Fruit fly (Drosophila melanogaster): Measurements from ENCODE around the gene CG10553.

The CG10553 gene

DNA sequence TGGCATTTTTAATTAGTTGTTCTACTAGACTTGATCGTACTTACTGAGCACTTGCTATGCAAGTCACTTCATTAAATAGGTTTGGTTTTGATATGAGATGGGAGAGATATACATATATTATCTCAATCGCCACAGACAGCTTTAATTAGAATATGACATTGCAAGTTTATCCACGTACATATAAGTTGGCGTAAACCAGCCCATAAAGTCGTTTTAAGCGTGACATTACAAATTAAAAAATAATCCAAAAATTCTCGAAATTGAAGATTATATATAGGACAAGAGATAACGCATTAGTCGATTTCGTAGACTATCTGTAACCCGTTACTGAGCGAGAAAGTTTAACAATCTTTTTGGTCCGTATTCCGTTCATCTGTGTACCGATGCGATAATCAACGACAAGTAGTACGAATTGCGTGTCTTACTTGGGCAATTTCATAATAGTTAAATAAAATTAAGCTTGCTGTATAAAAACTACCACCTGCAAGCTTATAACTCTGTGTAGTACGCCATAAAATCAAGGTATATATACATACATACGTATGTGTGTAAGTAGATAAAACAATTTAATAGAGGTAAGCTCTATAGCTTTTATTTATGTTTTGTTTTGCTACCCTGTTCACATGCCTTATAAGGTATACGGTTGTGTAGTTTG is 2.3 kb upstream of the CG10553 start, which contains the start of gene CG10560:
TSS of gene CG10560 (minus strand) at position 51 of the 655 bp plus-strand sequence.
- no peak for TF ChIP-seq Jra (GFP tag; optimal IDR thresholded peaks at IDR 0.05)
- TF ChIP-seq Hnf4 (GFP tag; optimal IDR thresholded peaks at IDR 0.05) = no peak
- no peak for TF ChIP-seq dmrt93B (GFP tag; optimal IDR thresholded peaks at IDR 0.05)

DNA sequence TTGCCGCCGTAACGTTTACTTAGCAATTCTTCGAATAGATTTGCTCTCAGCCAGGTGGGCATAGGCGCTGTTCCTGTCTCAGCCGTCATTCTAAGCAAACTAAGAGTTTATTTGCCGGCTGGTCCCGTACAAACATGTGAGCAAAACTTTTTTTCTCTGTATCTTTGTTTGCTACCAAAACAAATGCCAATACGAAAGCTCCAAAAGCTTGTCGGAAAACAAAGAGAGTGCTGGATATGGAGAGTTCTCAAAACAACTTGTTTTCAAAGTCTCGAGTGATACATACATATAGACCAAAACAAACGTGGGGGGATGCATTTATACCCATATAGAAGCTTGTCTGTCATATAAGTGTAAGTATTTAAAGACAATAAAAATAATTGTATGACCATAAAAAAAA is 1.9 kb downstream of the CG10553 start, which contains the start of gene CG10559:
TSS of gene CG10559 (minus strand) at position 101 of the 400 bp plus-strand sequence.
- TF ChIP-seq woc (GFP tag; optimal IDR thresholded peaks at IDR 0.05) = no peak
- peak; percentile 49 for TF ChIP-seq Dif (GFP tag; optimal IDR thresholded peaks at IDR 0.05; ENCODE audit: partially characterized antibody)

DNA sequence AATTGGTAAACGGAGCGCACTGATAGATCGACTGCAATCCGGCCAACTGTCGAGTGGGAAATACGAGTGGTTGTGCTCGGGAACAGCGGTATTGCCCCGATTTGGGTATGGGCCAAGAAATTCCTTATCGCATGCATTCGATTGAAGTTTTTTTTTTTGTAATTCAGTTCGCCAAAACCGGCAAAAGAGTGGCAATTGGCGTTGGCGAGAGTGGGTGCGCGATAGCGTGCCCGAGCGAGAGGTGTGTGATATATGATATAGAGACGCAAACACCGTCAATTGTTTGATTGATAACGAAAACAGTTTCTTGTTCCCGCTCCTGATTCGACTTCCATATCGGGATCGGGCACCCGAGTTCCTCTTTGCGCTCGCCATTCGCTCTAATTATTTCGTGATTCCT is 4.1 kb downstream of the CG10553 start, which contains the start of gene CG31087:
TSS of gene CG31087 (minus strand) at position 63 of the 400 bp plus-strand sequence.
- TF ChIP-seq h (GFP tag; optimal IDR thresholded peaks at IDR 0.05) (peak; percentile 19), Rel (GFP tag; optimal IDR thresholded peaks at IDR 0.05) (no peak), Rel (tag; optimal IDR thresholded peaks at IDR 0.05) (peak; percentile 91), Vsx2 (GFP tag; optimal IDR thresholded peaks at IDR 0.05; ENCODE audit: partially characterized antibody) (peak; percentile 40), Hr78 (GFP tag; optimal IDR thresholded peaks at IDR 0.05) (no peak), psq (GFP tag; optimal IDR thresholded peaks at IDR 0.05) (peak; percentile 81), Dif (GFP tag; optimal IDR thresholded peaks at IDR 0.05; ENCODE audit: partially characterized antibody) (no peak), tai (GFP tag; optimal IDR thresholded peaks at IDR 0.05) (no peak)

DNA sequence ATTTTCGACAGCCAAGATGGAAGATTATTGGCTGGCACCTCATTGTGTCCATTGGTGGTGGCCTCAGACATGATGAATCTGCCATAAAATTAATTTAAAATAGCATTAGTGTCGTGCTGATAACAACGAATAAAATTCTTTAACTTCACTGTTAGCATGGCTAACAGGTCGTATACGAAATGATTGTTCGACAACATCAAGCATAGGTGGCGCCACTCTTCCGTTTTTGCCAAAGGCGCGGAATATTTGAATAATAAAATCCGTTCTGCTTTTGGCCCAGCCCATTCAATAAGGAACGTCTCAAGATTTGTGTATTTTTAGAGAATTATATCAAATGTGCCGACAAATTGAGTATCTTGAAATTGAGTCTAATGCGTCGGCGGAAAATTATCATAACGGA is 5.3 kb downstream of the CG10553 start:
- TF ChIP-seq sv (GFP tag; optimal IDR thresholded peaks at IDR 0.05) (no peak), dsf (GFP tag; optimal IDR thresholded peaks at IDR 0.05; ENCODE audit: borderline replicate concordance) (no peak), Hr78 (GFP tag; optimal IDR thresholded peaks at IDR 0.05) (no peak), br (GFP tag; optimal IDR thresholded peaks at IDR 0.05) (no peak), Rel (GFP tag; optimal IDR thresholded peaks at IDR 0.05) (no peak), Rel (tag; optimal IDR thresholded peaks at IDR 0.05) (no peak), usp (GFP tag; optimal IDR thresholded peaks at IDR 0.05) (no peak), dmrt93B (GFP tag; optimal IDR thresholded peaks at IDR 0.05) (no peak), N (GFP tag; optimal IDR thresholded peaks at IDR 0.05) (no peak), ey (GFP tag; optimal IDR thresholded peaks at IDR 0.05) (no peak), foxo (GFP tag; optimal IDR thresholded peaks at IDR 0.05) (no peak), Dfd (GFP tag; optimal IDR thresholded peaks at IDR 0.05) (no peak), Hr83 (GFP tag; optimal IDR thresholded peaks at IDR 0.05; ENCODE audit: poor library complexity, severe bottlenecking) (no peak), h (GFP tag; optimal IDR thresholded peaks at IDR 0.05) (no peak), Sp1 (GFP tag; optimal IDR thresholded peaks at IDR 0.05) (no peak), lola (GFP tag; optimal IDR thresholded peaks at IDR 0.05) (no peak), Dif (GFP tag; optimal IDR thresholded peaks at IDR 0.05; ENCODE audit: partially characterized antibody) (no peak), CG9705 (GFP tag; optimal IDR thresholded peaks at IDR 0.05) (no peak), Jra (GFP tag; optimal IDR thresholded peaks at IDR 0.05) (no peak), psq (GFP tag; optimal IDR thresholded peaks at IDR 0.05) (no peak), pan (optimal IDR thresholded peaks at IDR 0.05) (no peak)

DNA sequence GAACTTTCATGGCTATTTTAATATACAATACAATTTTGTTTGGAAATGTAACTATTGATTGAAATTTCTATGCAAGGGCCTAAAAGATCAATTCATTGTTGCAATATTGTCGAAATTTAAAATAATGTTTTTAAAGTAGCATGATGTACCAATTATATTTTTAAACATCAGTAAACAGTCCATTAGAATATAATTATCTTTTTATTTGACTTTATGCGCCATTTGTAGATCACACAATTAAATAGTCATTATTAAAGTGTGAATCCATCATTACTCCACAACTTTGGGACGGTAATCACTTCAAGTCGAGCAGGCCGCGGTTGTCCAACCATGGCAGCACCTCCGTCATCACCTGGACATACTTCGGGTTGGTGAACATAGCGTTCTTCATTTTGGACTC is 7.1 kb downstream of the CG10553 start, which contains the start of gene CG31099:
TSS of gene CG31099 (minus strand) at position 101 of the 400 bp plus-strand sequence.
- no peak for TF ChIP-seq woc (GFP tag; optimal IDR thresholded peaks at IDR 0.05)
- TF ChIP-seq br (GFP tag; optimal IDR thresholded peaks at IDR 0.05) = no peak
- TF ChIP-seq sage (GFP tag; optimal IDR thresholded peaks at IDR 0.05) = no peak
- TF ChIP-seq usp (GFP tag; optimal IDR thresholded peaks at IDR 0.05) = no peak
- no peak for TF ChIP-seq Rel (GFP tag; optimal IDR thresholded peaks at IDR 0.05)
- TF ChIP-seq Rel (tag; optimal IDR thresholded peaks at IDR 0.05) = no peak
- no peak for TF ChIP-seq CG9705 (GFP tag; optimal IDR thresholded peaks at IDR 0.05)
- TF ChIP-seq Hnf4 (GFP tag; optimal IDR thresholded peaks at IDR 0.05) = no peak
- no peak for TF ChIP-seq brk (GFP tag; optimal IDR thresholded peaks at IDR 0.05)
- TF ChIP-seq Jra (GFP tag; optimal IDR thresholded peaks at IDR 0.05) = no peak
- TF ChIP-seq Myc (optimal IDR thresholded peaks at IDR 0.05) = no peak
- no peak for TF ChIP-seq CrebA (GFP tag; optimal IDR thresholded peaks at IDR 0.05; ENCODE audit: borderline replicate concordance)
- TF ChIP-seq pan (optimal IDR thresholded peaks at IDR 0.05) = no peak
- TF ChIP-seq ey (GFP tag; optimal IDR thresholded peaks at IDR 0.05) = no peak
- no peak for TF ChIP-seq OdsH (GFP tag; optimal IDR thresholded peaks at IDR 0.05)

All from whole organism, wandering third instar larva.